Fruit fly (Drosophila melanogaster) whole organism, wandering third instar larva: ENCODE results near the gene cin.
A peak's percentile ranks its signal among the peaks of the same experiment; 100 is the strongest.

Experiments used
- Abd-B ChIP-seq: fragments of >200 bp; optimal IDR thresholded peaks from 2 replicates; lab custom pipeline; 2017; ENCODE audit warnings: missing biosample characterization, missing genetic modification characterization
- CG32264 ChIP-seq: fragments of 200-800 bp; sonication (Bioruptor generic); optimal IDR thresholded peaks from 2 replicates; lab custom pipeline; 2016; ENCODE audit warnings: missing biosample characterization, missing genetic modification characterization
- CG9705 ChIP-seq: fragments of 200-800 bp; sonication (Bioruptor generic); optimal IDR thresholded peaks from 2 replicates; lab custom pipeline; 2018; ENCODE audit warnings: missing biosample characterization, mild to moderate bottlenecking, missing genetic modification characterization
- CrebA ChIP-seq: fragments of 200-800 bp; sonication (Bioruptor generic); optimal IDR thresholded peaks from 2 replicates; lab custom pipeline; 2016; ENCODE audit warnings: missing biosample characterization, mild to moderate bottlenecking, missing genetic modification characterization, borderline replicate concordance
- Dfd ChIP-seq: fragments of >200 bp; optimal IDR thresholded peaks from 2 replicates; lab custom pipeline; 2017; ENCODE audit warnings: missing biosample characterization, missing genetic modification characterization
- Dif ChIP-seq: fragments of 200-275, 200-300 bp; sonication (Bioruptor generic); optimal IDR thresholded peaks from 2 replicates; lab custom pipeline; 2018; ENCODE audit warnings: missing biosample characterization, missing genetic modification characterization; ENCODE audit not compliant: partially characterized antibody
- Hr78 ChIP-seq: fragments of >200 bp; optimal IDR thresholded peaks from 2 replicates; lab custom pipeline; 2017; ENCODE audit warnings: missing biosample characterization, missing genetic modification characterization
- Jra ChIP-seq: sonication (Bioruptor generic); optimal IDR thresholded peaks from 2 replicates; lab custom pipeline; 2016; ENCODE audit warnings: missing biosample characterization, missing genetic modification characterization
- Myc ChIP-seq: fragments of >200 bp; optimal IDR thresholded peaks from 2 replicates; lab custom pipeline; 2017
- N ChIP-seq: fragments of >200 bp; optimal IDR thresholded peaks from 2 replicates; lab custom pipeline; 2018; ENCODE audit warnings: missing biosample characterization, missing external identifiers, missing genetic modification characterization
- OdsH ChIP-seq: fragments of 200-800 bp; sonication (Bioruptor generic); optimal IDR thresholded peaks from 2 replicates; lab custom pipeline; 2016; ENCODE audit warnings: missing biosample characterization, mild to moderate bottlenecking, missing genetic modification characterization
- Rel ChIP-seq, 2 experiments: fragments of 200-800 bp; sonication (Bioruptor generic) in 1 of 2; optimal IDR thresholded peaks; 2 replicates in 1 of 2; 3 replicates in 1 of 2; lab custom pipeline; 2016 to 2019; ENCODE audit warnings: mild to moderate bottlenecking in 2 of 2, missing biosample characterization in 2 of 2, missing genetic modification characterization in 2 of 2, moderate library complexity in 1 of 2
- Sp1 ChIP-seq: fragments of 200-800 bp; sonication (Bioruptor generic); optimal IDR thresholded peaks from 3 replicates; lab custom pipeline; 2019; ENCODE audit warnings: missing biosample characterization, mild to moderate bottlenecking, missing genetic modification characterization, moderate library complexity
- Vsx2 ChIP-seq: fragments of 200-300, 225-300 bp; sonication (Bioruptor generic); optimal IDR thresholded peaks from 2 replicates; lab custom pipeline; 2018; ENCODE audit warnings: missing biosample characterization, missing genetic modification characterization; ENCODE audit not compliant: partially characterized antibody
- foxo ChIP-seq, 2 experiments: fragments of 200-800 bp; sonication (Bioruptor generic); optimal IDR thresholded peaks; 2 replicates in 1 of 2; 3 replicates in 1 of 2; lab custom pipeline; 2016 to 2017; ENCODE audit warnings: missing biosample characterization in 2 of 2, missing genetic modification characterization in 2 of 2
- fru ChIP-seq: fragments of 200-800 bp; sonication (Bioruptor generic); optimal IDR thresholded peaks from 3 replicates; lab custom pipeline; 2016; ENCODE audit warnings: missing biosample characterization, mild to moderate bottlenecking, missing genetic modification characterization
- h ChIP-seq: fragments of 200-800 bp; sonication (Bioruptor generic); optimal IDR thresholded peaks from 3 replicates; lab custom pipeline; 2016; ENCODE audit warnings: missing biosample characterization, mild to moderate bottlenecking, missing genetic modification characterization
- lola ChIP-seq: fragments of >200 bp; optimal IDR thresholded peaks from 2 replicates; lab custom pipeline; 2017; ENCODE audit warnings: missing biosample characterization, missing genetic modification characterization
- rgr ChIP-seq: fragments of 200-800 bp; sonication (Bioruptor generic); optimal IDR thresholded peaks from 3 replicates; lab custom pipeline; 2016; ENCODE audit warnings: missing biosample characterization, mild to moderate bottlenecking, missing genetic modification characterization
- sage ChIP-seq: fragments of 200-800 bp; sonication (Bioruptor generic); optimal IDR thresholded peaks from 2 replicates; lab custom pipeline; 2016; ENCODE audit warnings: missing biosample characterization, mild to moderate bottlenecking, missing genetic modification characterization
- sv ChIP-seq: fragments of 200-800 bp; sonication (Bioruptor generic); optimal IDR thresholded peaks from 3 replicates; lab custom pipeline; 2016; ENCODE audit warnings: missing biosample characterization, missing genetic modification characterization

cin gene

DNA sequence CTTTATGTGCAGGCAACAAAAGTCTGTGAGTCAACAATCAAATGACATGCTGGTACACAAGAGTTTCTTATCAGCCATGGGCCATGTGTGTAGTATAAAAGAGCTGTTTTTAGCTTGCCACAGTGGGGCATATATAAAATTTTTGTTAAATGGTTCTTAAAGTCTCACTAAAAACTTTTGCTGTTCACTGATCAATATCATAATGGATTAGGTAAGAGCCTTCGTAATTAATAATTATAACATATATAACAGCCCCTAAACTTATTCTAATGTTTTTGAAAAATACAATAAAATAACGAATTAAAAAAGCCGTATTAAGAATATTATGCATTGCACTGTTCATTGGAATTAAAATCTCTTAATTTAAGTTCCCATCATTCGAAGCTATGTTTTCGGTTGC, 37.8 kb downstream of the cin start:
- TF ChIP-seq Abd-B (GFP tag; lab: Kevin White, UChicago) (no peak), Myc (lab: Kevin White, UChicago) (no peak), rgr (GFP tag; lab: Kevin White, UChicago) (peak; percentile 34), fru (GFP tag; lab: Kevin White, UChicago) (peak; percentile 8), CG32264 (GFP tag; lab: Kevin White, UChicago) (no peak), CG9705 (no peak), Jra (GFP tag; lab: Kevin White, UChicago) (no peak), OdsH (peak; percentile 20), h (GFP tag; lab: Kevin White, UChicago) (peak; percentile 1), CrebA (GFP tag; lab: Kevin White, UChicago) (no peak), Hr78 (GFP tag; lab: Kevin White, UChicago) (no peak), Sp1 (GFP tag; lab: Kevin White, UChicago) (no peak), Rel (GFP tag; optimal IDR thresholded peaks at IDR 0.05; lab: Kevin White, UChicago) (no peak), Rel (tag; optimal IDR thresholded peaks at IDR 0.05; lab: Kevin White, UChicago) (no peak), foxo (GFP tag; optimal IDR thresholded peaks at IDR 0.05; lab: Kevin White, UChicago) (peak in 1 of 2 experiments; percentile 16), sv (no peak), lola (GFP tag; lab: Kevin White, UChicago) (no peak)

DNA sequence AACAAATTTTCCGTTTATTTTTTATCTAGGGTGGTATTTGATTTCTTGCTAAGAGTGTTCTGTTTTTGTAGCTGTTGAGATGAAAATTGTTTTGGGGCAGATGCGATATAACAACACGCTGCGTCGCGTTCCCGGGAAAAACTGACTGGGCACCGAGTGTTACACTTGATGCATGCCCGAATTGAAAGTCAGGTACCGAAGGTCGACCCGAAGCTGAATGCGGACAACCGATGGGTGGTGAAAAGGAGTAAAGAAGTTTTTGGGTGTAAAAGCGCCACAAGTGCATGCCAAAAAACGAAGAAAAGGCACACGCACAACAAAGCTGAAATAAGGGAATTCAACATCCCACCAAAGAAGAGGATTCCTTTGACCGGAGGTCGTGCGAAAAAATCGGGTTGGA, 39.4 kb downstream of the cin start, which contains the start of gene CG13375:
Gene CG13375 (minus strand): TSS at position 124 of the 400 bp plus-strand sequence.
- no peak for TF ChIP-seq Jra (GFP tag; lab: Kevin White, UChicago)
- TF ChIP-seq N (GFP tag; lab: Kevin White, UChicago) = no peak
- TF ChIP-seq CG32264 (GFP tag; lab: Kevin White, UChicago) = no peak
- TF ChIP-seq Dif = no peak
- no peak for TF ChIP-seq Hr78 (GFP tag; lab: Kevin White, UChicago)
- no peak for TF ChIP-seq Dfd
- no peak for TF ChIP-seq sage
- TF ChIP-seq Vsx2 (GFP tag; lab: Kevin White, UChicago) = no peak

dm6 chrX:307384-307783, 51.9 kb downstream of the cin start, which contains the start of gene CG12470:
CG12470 (plus strand) TSS chrX:307684.
- TF ChIP-seq rgr (GFP tag; lab: Kevin White, UChicago) = no peak
- no peak for TF ChIP-seq Dfd
